Worm (Caenorhabditis elegans) whole organism, young adult: ENCODE results near the gene srj-24.

Source experiments
- B0261.1 ChIP-seq: sonication (generic microtip); optimal IDR thresholded peaks from 2 replicates; lab custom pipeline; 2016; ENCODE audit warnings: mild to moderate bottlenecking, missing genetic modification characterization, moderate library complexity, missing compliant biosample characterization
- C06A6.2 ChIP-seq: fragments of 200-800 bp; sonication (Bioruptor generic); conservative IDR thresholded peaks from 2 replicates; pipeline ENCODE4 v1.3.6; 2022; ENCODE audit warnings: missing genetic modification characterization, missing compliant biosample characterization
- F10E7.11 ChIP-seq: sonication (generic microtip); optimal IDR thresholded peaks from 2 replicates; lab custom pipeline; 2017; ENCODE audit warnings: mild to moderate bottlenecking, missing genetic modification characterization, moderate library complexity, missing compliant biosample characterization
- F22D6.2 ChIP-seq: sonication (generic microtip); optimal IDR thresholded peaks from 2 replicates; lab custom pipeline; 2016; ENCODE audit warnings: mild to moderate bottlenecking, missing genetic modification characterization, missing compliant biosample characterization
- F49E8.2 ChIP-seq: sonication (generic microtip); optimal IDR thresholded peaks from 3 replicates; lab custom pipeline; 2017; ENCODE audit warnings: missing genetic modification characterization, mild to moderate bottlenecking, missing compliant biosample characterization, antibody characterized with exemption, moderate library complexity; ENCODE audit not compliant: insufficient read depth
- F57A8.1 ChIP-seq: fragments of 200-800 bp; sonication (Bioruptor generic); optimal IDR thresholded peaks from 2 replicates; lab custom pipeline; 2018; ENCODE audit warnings: mild to moderate bottlenecking, missing genetic modification characterization, moderate library complexity, missing compliant biosample characterization
- F57C9.4 ChIP-seq: sonication (generic microtip); optimal IDR thresholded peaks from 2 replicates; lab custom pipeline; 2017; ENCODE audit warnings: mild to moderate bottlenecking, missing genetic modification characterization, missing compliant biosample characterization
- K11D2.4 ChIP-seq: fragments of 200-800 bp; sonication (Bioruptor generic); IDR thresholded peaks from 2 replicates; pipeline ENCODE4 v1.3.6; 2022; ENCODE audit warnings: missing genetic modification reagents, missing genetic modification characterization, missing compliant biosample characterization
- Y53F4B.3 ChIP-seq: fragments of 200-800 bp; sonication (Bioruptor generic); IDR thresholded peaks from 2 replicates; pipeline ENCODE4 v1.3.6; 2022; ENCODE audit warnings: missing genetic modification reagents, missing genetic modification characterization, missing compliant biosample characterization
- Y67H2A.10 ChIP-seq: fragments of 200-800 bp; sonication (Bioruptor generic); conservative IDR thresholded peaks from 2 replicates; pipeline ENCODE4 v1.3.6; 2022; ENCODE audit warnings: missing genetic modification reagents, missing genetic modification characterization, missing compliant biosample characterization
- Y79H2A.3 ChIP-seq: fragments of 200-800 bp; sonication (Bioruptor generic); conservative IDR thresholded peaks from 2 replicates; pipeline ENCODE4 v1.3.6; 2022; ENCODE audit warnings: missing genetic modification reagents, missing genetic modification characterization, missing compliant biosample characterization
- athp-1 ChIP-seq: sonication (generic microtip); optimal IDR thresholded peaks from 2 replicates; lab custom pipeline; 2017; ENCODE audit warnings: mild to moderate bottlenecking, missing genetic modification characterization, missing compliant biosample characterization
- attf-5 ChIP-seq: fragments of 200-800 bp; sonication (Bioruptor generic); optimal IDR thresholded peaks from 2 replicates; lab custom pipeline; 2018; ENCODE audit warnings: mild to moderate bottlenecking, missing genetic modification characterization, missing compliant biosample characterization
- ccch-3 ChIP-seq: fragments of 200-800 bp; sonication (Bioruptor generic); optimal IDR thresholded peaks from 2 replicates; lab custom pipeline; 2018; ENCODE audit warnings: mild to moderate bottlenecking, missing genetic modification characterization, missing compliant biosample characterization
- ceh-27 ChIP-seq: fragments of 200-800 bp; sonication (Bioruptor generic); optimal IDR thresholded peaks from 2 replicates; lab custom pipeline; 2018; ENCODE audit warnings: mild to moderate bottlenecking, missing genetic modification characterization, moderate library complexity, missing compliant biosample characterization
- ceh-79 ChIP-seq: sonication (generic microtip); optimal IDR thresholded peaks from 2 replicates; lab custom pipeline; 2017; ENCODE audit warnings: mild to moderate bottlenecking, missing genetic modification characterization, missing compliant biosample characterization
- ceh-91 ChIP-seq: fragments of 200-800 bp; sonication (Bioruptor generic); IDR thresholded peaks from 2 replicates; pipeline ENCODE4 v1.3.6; 2022; ENCODE audit warnings: missing genetic modification reagents, missing genetic modification characterization, missing compliant biosample characterization
- efl-1 ChIP-seq: fragments of 150-350 bp; optimal IDR thresholded peaks from 2 replicates; lab custom pipeline; 2014; ENCODE audit warnings: missing biosample characterization, missing genetic modification reagents, missing genetic modification characterization
- ets-4 ChIP-seq: fragments of 200-800 bp; sonication (Bioruptor generic); optimal IDR thresholded peaks from 2 replicates; lab custom pipeline; 2018; ENCODE audit warnings: mild to moderate bottlenecking, missing genetic modification characterization, missing compliant biosample characterization
- fkh-3 ChIP-seq: sonication (generic microtip); optimal IDR thresholded peaks from 2 replicates; lab custom pipeline; 2016; ENCODE audit warnings: mild to moderate bottlenecking, missing genetic modification characterization, missing compliant biosample characterization
- him-1 ChIP-seq: sonication (generic microtip); optimal IDR thresholded peaks from 2 replicates; lab custom pipeline; 2016; ENCODE audit warnings: missing genotype, missing genetic modification reagents, missing genetic modification characterization, missing compliant biosample characterization
- hmg-1.2 ChIP-seq: fragments of 200-800 bp; sonication (Bioruptor generic); IDR thresholded peaks from 2 replicates; pipeline ENCODE4 v1.3.6; 2022; ENCODE audit warnings: missing genetic modification reagents, missing genetic modification characterization, missing compliant biosample characterization
- lag-1 ChIP-seq: fragments of 200-800 bp; sonication (Bioruptor generic); IDR thresholded peaks from 2 replicates; pipeline ENCODE4 v1.3.6; 2022; ENCODE audit warnings: missing genetic modification reagents, missing genetic modification characterization, missing compliant biosample characterization
- lin-26 ChIP-seq: fragments of 200-800 bp; sonication (Bioruptor generic); IDR thresholded peaks from 2 replicates; pipeline ENCODE4 v1.3.6; 2022; ENCODE audit warnings: missing genetic modification reagents, missing genetic modification characterization, missing compliant biosample characterization
- lin-54 ChIP-seq: fragments of 200-800 bp; sonication (Bioruptor generic); optimal IDR thresholded peaks from 2 replicates; lab custom pipeline; 2018; ENCODE audit warnings: mild to moderate bottlenecking, missing genetic modification characterization, missing compliant biosample characterization
- lir-1 ChIP-seq: fragments of 200-800 bp; sonication (Bioruptor generic); conservative IDR thresholded peaks from 2 replicates; pipeline ENCODE4 v1.3.6; 2022; ENCODE audit warnings: missing genetic modification reagents, missing genetic modification characterization, missing compliant biosample characterization
- lsl-1 ChIP-seq: fragments of 200-800 bp; sonication (Bioruptor generic); optimal IDR thresholded peaks from 2 replicates; lab custom pipeline; 2018; ENCODE audit warnings: mild to moderate bottlenecking, missing genetic modification characterization, moderate library complexity, missing compliant biosample characterization
- madf-3 ChIP-seq: fragments of 200-800 bp; sonication (Bioruptor generic); IDR thresholded peaks from 2 replicates; pipeline ENCODE4 v1.3.6; 2022; ENCODE audit warnings: missing genetic modification reagents, missing genetic modification characterization, missing compliant biosample characterization
- mcd-1 ChIP-seq: fragments of 200-800 bp; sonication (Bioruptor generic); IDR thresholded peaks from 2 replicates; pipeline ENCODE4 v1.3.6; 2022; ENCODE audit warnings: missing genetic modification reagents, missing genetic modification characterization, missing compliant biosample characterization
- nhr-179 ChIP-seq: sonication (generic microtip); optimal IDR thresholded peaks from 2 replicates; lab custom pipeline; 2016; ENCODE audit warnings: mild to moderate bottlenecking, missing genetic modification characterization, missing compliant biosample characterization
- nhr-80 ChIP-seq: sonication (generic microtip); optimal IDR thresholded peaks from 2 replicates; lab custom pipeline; 2016; ENCODE audit warnings: missing genetic modification characterization, missing compliant biosample characterization
- rec-8 ChIP-seq, 2 experiments: sonication (generic microtip); optimal IDR thresholded peaks; 2 replicates each; lab custom pipeline; 2016; ENCODE audit warnings: mild to moderate bottlenecking in 2 of 2, missing genetic modification characterization in 2 of 2, missing genetic modification reagents in 2 of 2, missing genotype in 2 of 2, missing biosample characterization in 1 of 2, missing compliant biosample characterization in 1 of 2, moderate library complexity in 1 of 2
- repo-1 ChIP-seq: sonication (generic microtip); optimal IDR thresholded peaks from 2 replicates; lab custom pipeline; 2017; ENCODE audit warnings: mild to moderate bottlenecking, missing genetic modification characterization, missing compliant biosample characterization
- rpc-1 ChIP-seq, 2 experiments: fragments of 150-350 bp in 1 of 2; sonication (generic microtip) in 1 of 2; optimal IDR thresholded peaks; 2 replicates each; lab custom pipeline; 2014 to 2018; ENCODE audit warnings: missing biosample characterization in 1 of 2, missing genetic modification characterization in 1 of 2, missing genetic modification reagents in 1 of 2, missing genotype in 1 of 2
- sea-2 ChIP-seq: fragments of 200-800 bp; sonication (Bioruptor generic); IDR thresholded peaks from 2 replicates; pipeline ENCODE4 v1.3.6; 2022; ENCODE audit warnings: missing genetic modification characterization, missing compliant biosample characterization
- snpc-3.4 ChIP-seq: sonication (generic microtip); optimal IDR thresholded peaks from 2 replicates; lab custom pipeline; 2017; ENCODE audit warnings: missing genetic modification characterization, mild to moderate bottlenecking, missing compliant biosample characterization, antibody characterized with exemption, moderate library complexity, missing genotype, missing genetic modification reagents
- snpc-4 ChIP-seq, 5 experiments: fragments of 150-350 bp in 1 of 5; sonication (generic microtip) in 4 of 5; optimal IDR thresholded peaks; 2 replicates each; lab custom pipeline; 2014 to 2018; ENCODE audit warnings: missing genetic modification characterization in 5 of 5, missing biosample characterization in 3 of 5, antibody characterized with exemption in 2 of 5, mild to moderate bottlenecking in 2 of 5, missing compliant biosample characterization in 2 of 5, missing genotype in 2 of 5, moderate library complexity in 2 of 5, missing genetic modification reagents in 1 of 5
- somi-1 ChIP-seq: fragments of 200-800 bp; sonication (Bioruptor generic); optimal IDR thresholded peaks from 2 replicates; lab custom pipeline; 2018; ENCODE audit warnings: mild to moderate bottlenecking, missing genetic modification characterization, missing compliant biosample characterization
- tbp1 ChIP-seq: fragments of 200-800 bp; sonication (Bioruptor generic); optimal IDR thresholded peaks from 2 replicates; lab custom pipeline; 2018; ENCODE audit warnings: mild to moderate bottlenecking, missing genetic modification characterization, missing compliant biosample characterization
- tbx-9 ChIP-seq: sonication (generic microtip); optimal IDR thresholded peaks from 2 replicates; lab custom pipeline; 2016; ENCODE audit warnings: borderline replicate concordance, missing genetic modification characterization, inconsistent platforms, missing compliant biosample characterization
- tlf-1 ChIP-seq: fragments of 200-800 bp; sonication (Bioruptor generic); optimal IDR thresholded peaks from 2 replicates; lab custom pipeline; 2018; ENCODE audit warnings: mild to moderate bottlenecking, missing genetic modification characterization, missing compliant biosample characterization
- unc-62 ChIP-seq: fragments of 150-350 bp; optimal IDR thresholded peaks from 2 replicates; lab custom pipeline; 2014; ENCODE audit warnings: missing biosample characterization, missing genetic modification reagents, missing genetic modification characterization
- xnd-1 ChIP-seq: sonication (generic microtip); optimal IDR thresholded peaks from 2 replicates; lab custom pipeline; 2016; ENCODE audit warnings: missing genotype, missing genetic modification reagents, missing genetic modification characterization, missing compliant biosample characterization
- ztf-18 ChIP-seq: sonication (generic microtip); optimal IDR thresholded peaks from 2 replicates; lab custom pipeline; 2016; ENCODE audit warnings: missing genotype, mild to moderate bottlenecking, missing genetic modification characterization, missing compliant biosample characterization
- ztf-25 ChIP-seq: fragments of 200-800 bp; sonication (Bioruptor generic); IDR thresholded peaks from 2 replicates; pipeline ENCODE4 v1.3.6; 2022; ENCODE audit warnings: missing genetic modification reagents, missing genetic modification characterization, missing compliant biosample characterization
- ztf-28 ChIP-seq: fragments of 200-800 bp; sonication (Bioruptor generic); IDR thresholded peaks from 2 replicates; pipeline ENCODE4 v1.3.6; 2022; ENCODE audit warnings: missing genetic modification reagents, missing genetic modification characterization, missing compliant biosample characterization

The srj-24 gene

DNA sequence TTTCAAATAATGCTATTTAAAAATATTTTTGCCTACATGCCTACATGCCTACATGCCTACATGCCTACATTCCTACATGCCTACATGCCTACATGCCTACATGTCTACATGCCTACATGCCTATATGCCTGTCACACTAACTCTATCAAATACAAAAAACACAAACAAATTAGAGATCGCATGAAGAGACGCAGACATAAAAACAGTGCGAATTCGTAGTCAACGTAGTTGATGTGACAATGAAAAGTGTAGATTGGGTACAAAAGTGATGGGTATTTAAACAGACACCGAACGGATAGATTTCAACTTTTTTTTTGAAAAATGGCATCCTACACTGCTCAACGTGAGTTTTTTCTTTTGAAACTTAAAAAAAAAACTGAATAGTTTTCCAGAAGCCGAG is 38.6 kb upstream of the srj-24 start, which contains the start of gene R09E12.9:
Gene R09E12.9 (plus strand): TSS at position 316 of the 400 bp plus-strand sequence.
- TF ChIP-seq rec-8 (tag; optimal IDR thresholded peaks at IDR 0.05; lab: Kevin White, UChicago) (no peak), tbp1 (GFP tag; lab: Kevin White, UChicago) (no peak), lsl-1 (GFP tag; lab: Kevin White, UChicago) (no peak), ztf-25 (no peak), nhr-179 (tag; lab: Kevin White, UChicago) (no peak), C06A6.2 (GFP tag; lab: Robert Waterston, UW) (no peak), ceh-27 (GFP tag; lab: Kevin White, UChicago) (no peak), hmg-1.2 (peak; percentile 52; the same call in 1 of the 2 replicates), F22D6.2 (tag; lab: Kevin White, UChicago) (no peak), F57C9.4 (no peak), ztf-28 (GFP tag; lab: Robert Waterston, UW) (no peak), lin-26 (no peak), ztf-18 (tag; lab: Kevin White, UChicago) (no peak), nhr-80 (tag; lab: Kevin White, UChicago) (peak; percentile 3), ceh-79 (tag; lab: Kevin White, UChicago) (no peak)

DNA sequence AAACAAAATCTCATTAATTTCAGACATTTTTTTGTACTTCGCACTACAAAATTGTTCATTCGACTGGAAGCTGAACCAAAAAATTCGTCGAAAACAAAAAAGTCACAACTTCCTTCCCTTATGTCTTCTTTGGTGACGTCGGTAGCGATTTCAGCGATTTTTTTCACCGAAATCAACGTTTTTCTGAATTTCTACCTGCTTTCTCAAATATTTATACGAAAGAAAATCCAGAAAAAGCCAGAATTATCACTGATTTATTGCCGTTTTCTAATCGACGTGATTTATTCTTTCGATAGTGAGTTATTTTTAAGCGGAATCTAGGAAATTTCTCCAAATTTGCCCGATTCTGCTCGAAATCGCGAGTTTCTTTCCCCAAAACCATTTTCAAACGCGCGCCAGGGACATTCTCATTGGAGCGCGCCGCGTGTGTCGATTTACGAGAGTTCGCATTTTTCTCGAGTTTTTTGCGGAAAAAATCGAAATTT is 36.2 kb upstream of the srj-24 start, which contains the start of gene srbc-58:
Gene srbc-58 (plus strand): TSS at position 121 of the 485 bp plus-strand sequence.
- TF ChIP-seq him-1 (tag; lab: Kevin White, UChicago), result peak; percentile 49
- no peak for TF ChIP-seq ccch-3 (GFP tag; lab: Kevin White, UChicago)
- peak; percentile 24 for TF ChIP-seq repo-1 (tag; lab: Kevin White, UChicago)
- no peak for TF ChIP-seq attf-5 (GFP tag; lab: Kevin White, UChicago)
- TF ChIP-seq Y53F4B.3 (GFP tag; lab: Robert Waterston, UW), result no peak
- peak; percentile 85 for TF ChIP-seq efl-1 (GFP tag; lab: Kevin White, UChicago)
- no peak for TF ChIP-seq sea-2
- TF ChIP-seq lsl-1 (GFP tag; lab: Kevin White, UChicago), result peak; percentile 27
- no peak for TF ChIP-seq fkh-3 (tag; lab: Kevin White, UChicago)
- peak; percentile 77 for TF ChIP-seq lin-54 (GFP tag; lab: Kevin White, UChicago)
- TF ChIP-seq ceh-27 (GFP tag; lab: Kevin White, UChicago), result no peak
- no peak for TF ChIP-seq Y79H2A.3
- no peak for TF ChIP-seq ceh-91 (GFP tag; lab: Robert Waterston, UW)
- TF ChIP-seq F49E8.2 (tag; lab: Kevin White, UChicago), result peak; percentile 43
- TF ChIP-seq ets-4 (GFP tag; lab: Kevin White, UChicago), result no peak
- TF ChIP-seq tbp1 (GFP tag; lab: Kevin White, UChicago), result peak; percentile 11
- no peak for TF ChIP-seq F10E7.11 (tag; lab: Kevin White, UChicago)
- no peak for TF ChIP-seq lag-1 (GFP tag; lab: Robert Waterston, UW)
- TF ChIP-seq tlf-1 (GFP tag; lab: Kevin White, UChicago), result peak; percentile 72
- TF ChIP-seq lir-1 (GFP tag; lab: Robert Waterston, UW), result no peak
- TF ChIP-seq snpc-4 (GFP tag; optimal IDR thresholded peaks at IDR 0.05; lab: Kevin White, UChicago), result no peak
- TF ChIP-seq snpc-4 (tag; optimal IDR thresholded peaks at IDR 0.05; lab: Kevin White, UChicago), result peak in 2 of 4 experiments; percentile 10 to 39
- TF ChIP-seq Y67H2A.10 (GFP tag; lab: Robert Waterston, UW), result no peak
- no peak for TF ChIP-seq B0261.1 (tag; lab: Kevin White, UChicago)
- TF ChIP-seq xnd-1 (tag; lab: Kevin White, UChicago), result no peak
- no peak for TF ChIP-seq athp-1 (tag; lab: Kevin White, UChicago)
- TF ChIP-seq mcd-1 (GFP tag; lab: Robert Waterston, UW), result peak; percentile 83
- no peak for TF ChIP-seq unc-62 (GFP tag; lab: Kevin White, UChicago)
- TF ChIP-seq K11D2.4, result no peak
- no peak for TF ChIP-seq rpc-1 (optimal IDR thresholded peaks at IDR 0.05; lab: Kevin White, UChicago)
- no peak for TF ChIP-seq rpc-1 (tag; optimal IDR thresholded peaks at IDR 0.05; lab: Kevin White, UChicago)
- no peak for TF ChIP-seq somi-1
- TF ChIP-seq F57A8.1 (GFP tag; lab: Kevin White, UChicago), result no peak
- no peak for TF ChIP-seq tbx-9 (tag; lab: Kevin White, UChicago)
- peak; percentile 49 for TF ChIP-seq snpc-3.4 (tag; lab: Kevin White, UChicago)
- TF ChIP-seq madf-3 (GFP tag; lab: Robert Waterston, UW), result no peak
